Worm (Caenorhabditis elegans): ENCODE measurements around the gene Y43C5A.3.

Y43C5A.3 gene

DNA sequence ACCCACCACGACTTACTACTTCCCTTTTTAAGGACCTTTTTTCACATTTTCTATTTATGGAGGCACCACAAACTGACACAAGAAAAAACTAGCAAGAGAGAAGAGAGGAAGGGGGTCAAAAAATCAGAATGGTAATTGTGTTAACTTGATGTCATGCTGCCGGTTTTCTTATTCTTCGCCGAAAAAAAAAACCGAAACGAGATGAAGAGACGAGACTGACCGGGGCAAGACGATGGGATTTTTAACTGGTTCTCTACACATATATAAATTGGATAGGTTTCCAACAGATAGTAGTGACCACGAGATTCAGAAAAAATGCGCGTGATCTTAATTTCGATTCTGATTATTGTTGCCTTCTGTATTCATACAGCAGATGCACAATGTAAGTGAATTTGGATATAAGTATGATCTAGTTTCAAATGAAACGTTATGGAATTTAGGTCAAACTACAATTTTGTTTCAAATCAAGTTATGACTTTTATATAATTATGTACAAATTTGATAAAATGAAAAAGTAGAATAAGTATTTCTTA, at the start of gene Y43C5A.3:
Y43C5A.3 (plus strand) TSS at position 256 of the 533 bp plus-strand sequence.
- TF ChIP-seq unc-62 (GFP tag; optimal IDR thresholded peaks at IDR 0.05): no peak

DNA sequence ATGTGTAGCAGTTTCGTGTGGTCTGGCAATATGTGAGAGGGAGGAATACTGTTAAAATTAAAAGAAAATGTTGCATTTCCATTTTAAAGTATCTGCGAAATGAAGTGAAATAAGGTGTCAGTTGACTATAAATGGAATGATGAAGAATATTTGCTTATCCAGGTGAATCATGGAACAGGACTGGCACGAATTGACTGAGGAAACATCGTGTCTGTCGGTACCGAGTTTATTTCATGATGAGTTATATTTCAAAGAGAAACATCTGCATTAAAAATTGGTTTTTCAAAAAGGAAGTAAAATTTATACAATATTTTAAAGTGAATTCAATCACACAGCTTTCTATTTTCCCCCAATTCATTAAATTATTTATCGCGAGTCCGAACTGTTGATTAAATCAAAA, 46.3 kb upstream of the Y43C5A.3 start, which contains the start of gene F01G10.6:
F01G10.6 (minus strand) TSS at position 101 of the 400 bp plus-strand sequence.
- no peak for TF ChIP-seq unc-62 (GFP tag; optimal IDR thresholded peaks at IDR 0.05)

DNA sequence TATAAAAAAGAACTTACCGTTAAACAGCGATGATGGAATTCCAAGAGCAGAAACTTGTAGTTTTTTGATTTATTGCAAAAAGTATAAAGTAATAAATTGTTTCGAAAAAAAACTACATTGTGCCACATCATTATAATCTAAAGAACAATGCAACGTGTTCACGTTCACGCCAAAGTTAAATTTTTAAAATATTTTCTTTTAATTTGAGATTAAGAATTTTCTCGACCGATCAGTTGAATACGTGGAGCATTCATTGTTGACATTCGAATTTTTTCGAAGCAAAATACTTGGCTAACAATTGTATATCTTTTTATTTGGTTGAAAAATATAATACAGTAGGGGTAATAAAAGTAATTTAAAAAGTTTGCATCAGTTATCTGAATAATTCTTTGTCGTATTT, 42.9 kb upstream of the Y43C5A.3 start, which contains the start of gene F01G10.5:
F01G10.5 (minus strand) TSS at position 101 of the 400 bp plus-strand sequence.
- no peak for TF ChIP-seq unc-62 (GFP tag; optimal IDR thresholded peaks at IDR 0.05)

DNA sequence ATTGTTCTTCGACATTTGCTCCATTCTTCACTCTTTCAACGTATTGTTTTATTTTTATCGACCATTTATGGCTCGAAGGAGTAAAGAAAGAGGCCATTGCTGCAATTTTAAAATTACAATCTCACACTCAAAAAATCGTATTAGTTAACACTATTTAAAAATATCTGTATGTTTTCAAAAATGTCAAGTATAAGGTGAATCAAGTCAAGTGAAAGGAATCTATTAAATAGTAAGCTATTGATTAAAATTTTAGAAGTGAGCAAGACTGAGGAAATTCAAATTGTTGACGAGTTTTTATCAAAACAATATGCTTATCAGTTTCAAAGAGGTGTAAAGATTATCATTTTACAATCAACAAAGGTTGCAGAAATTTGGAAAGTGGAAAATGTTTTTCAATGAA, 41.4 kb upstream of the Y43C5A.3 start, which contains the start of gene F01G10.4:
F01G10.4 (minus strand) TSS at position 101 of the 400 bp plus-strand sequence.
- TF ChIP-seq unc-62 (GFP tag; optimal IDR thresholded peaks at IDR 0.05): no peak

DNA sequence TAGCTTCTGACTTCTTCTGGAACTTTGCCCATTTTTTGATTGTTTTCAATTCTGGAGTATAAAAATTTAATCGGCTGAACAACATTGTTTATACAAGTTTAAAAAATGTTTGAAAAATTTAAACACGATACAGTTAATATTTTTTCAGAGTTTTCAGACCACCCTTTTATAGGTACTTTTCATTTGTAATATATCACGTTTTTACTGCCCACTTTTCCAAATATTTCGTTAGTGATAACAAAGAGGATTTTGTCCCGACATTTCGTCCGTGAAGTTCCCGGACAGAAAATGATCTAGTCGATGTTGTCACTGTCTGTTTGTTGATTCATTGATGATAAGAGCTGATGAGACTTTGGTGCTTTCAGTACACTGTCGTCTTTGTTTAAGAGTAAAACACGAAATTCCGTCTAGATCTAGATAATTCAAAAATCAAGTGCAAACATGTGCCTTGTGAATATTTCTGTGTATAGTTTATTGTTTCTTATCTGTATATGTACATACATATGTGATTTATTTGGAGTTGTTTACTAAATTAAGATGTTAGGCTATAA, 38.5 kb upstream of the Y43C5A.3 start, which contains the start of gene ech-9:
ech-9 (minus strand) TSS at position 51 of the 551 bp plus-strand sequence.
- no peak for TF ChIP-seq unc-62 (GFP tag; optimal IDR thresholded peaks at IDR 0.05)

DNA sequence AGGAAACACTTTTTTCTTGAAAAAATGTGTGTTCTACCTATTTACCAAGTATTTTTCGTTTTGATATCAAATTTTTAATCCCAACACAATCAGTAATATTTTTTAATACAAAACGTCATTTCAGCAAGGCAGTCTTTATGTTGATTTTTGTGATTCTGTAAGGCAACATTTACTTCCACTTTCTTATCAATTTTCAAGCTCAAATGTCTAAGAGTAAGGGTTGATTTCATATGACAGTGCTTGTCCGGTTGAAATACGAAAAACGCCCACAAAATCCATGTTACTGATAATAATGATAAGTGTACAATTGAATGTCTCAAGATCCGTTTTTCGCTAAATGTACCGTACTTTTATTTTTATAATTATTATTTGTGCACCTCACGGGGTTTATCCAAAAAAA, 37.7 kb upstream of the Y43C5A.3 start:
- TF ChIP-seq unc-62 (GFP tag; optimal IDR thresholded peaks at IDR 0.05): no peak

DNA sequence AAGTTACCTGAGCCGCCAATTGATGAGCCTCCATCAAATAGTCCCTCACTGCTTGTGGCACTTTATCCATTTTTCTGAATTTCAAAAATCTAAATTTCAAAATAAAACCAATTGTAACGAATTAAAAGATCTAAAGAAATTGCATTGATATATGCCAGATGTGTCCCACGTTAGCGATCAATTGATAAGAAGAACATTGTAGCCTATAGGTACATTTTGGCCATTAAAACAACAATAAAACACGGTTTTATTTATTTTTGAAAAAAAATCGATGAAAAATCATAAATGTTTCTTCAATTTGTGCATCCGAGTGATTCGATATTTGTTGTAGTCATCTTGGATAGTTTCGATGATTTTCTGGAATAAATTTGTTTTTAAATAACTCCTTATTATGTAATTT, 34.8 kb upstream of the Y43C5A.3 start, which contains the start of gene ech-8:
ech-8 (minus strand) TSS at position 132 of the 400 bp plus-strand sequence.
- TF ChIP-seq unc-62 (GFP tag; optimal IDR thresholded peaks at IDR 0.05): no peak

DNA sequence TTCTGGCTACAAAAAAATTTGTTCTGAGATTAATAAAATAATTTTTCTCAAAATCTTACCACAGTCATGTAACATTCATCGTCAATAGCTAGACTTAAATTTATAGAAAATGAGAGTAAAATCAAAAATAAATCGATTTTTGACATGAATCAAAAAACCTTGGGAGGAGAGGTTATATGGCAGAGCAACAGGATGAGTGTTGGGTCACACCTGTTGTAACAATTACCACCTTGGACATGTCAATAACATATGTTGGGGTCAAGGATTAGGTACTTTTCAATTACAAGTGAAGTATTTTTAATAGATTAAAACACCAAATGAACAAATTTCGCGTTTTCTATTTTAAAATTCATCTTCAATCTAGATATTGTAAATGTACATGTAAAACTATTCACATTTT, 32.2 kb upstream of the Y43C5A.3 start, which contains the start of gene lipl-7:
lipl-7 (minus strand) TSS at position 165 of the 400 bp plus-strand sequence.
- no peak for TF ChIP-seq unc-62 (GFP tag; optimal IDR thresholded peaks at IDR 0.05)

DNA sequence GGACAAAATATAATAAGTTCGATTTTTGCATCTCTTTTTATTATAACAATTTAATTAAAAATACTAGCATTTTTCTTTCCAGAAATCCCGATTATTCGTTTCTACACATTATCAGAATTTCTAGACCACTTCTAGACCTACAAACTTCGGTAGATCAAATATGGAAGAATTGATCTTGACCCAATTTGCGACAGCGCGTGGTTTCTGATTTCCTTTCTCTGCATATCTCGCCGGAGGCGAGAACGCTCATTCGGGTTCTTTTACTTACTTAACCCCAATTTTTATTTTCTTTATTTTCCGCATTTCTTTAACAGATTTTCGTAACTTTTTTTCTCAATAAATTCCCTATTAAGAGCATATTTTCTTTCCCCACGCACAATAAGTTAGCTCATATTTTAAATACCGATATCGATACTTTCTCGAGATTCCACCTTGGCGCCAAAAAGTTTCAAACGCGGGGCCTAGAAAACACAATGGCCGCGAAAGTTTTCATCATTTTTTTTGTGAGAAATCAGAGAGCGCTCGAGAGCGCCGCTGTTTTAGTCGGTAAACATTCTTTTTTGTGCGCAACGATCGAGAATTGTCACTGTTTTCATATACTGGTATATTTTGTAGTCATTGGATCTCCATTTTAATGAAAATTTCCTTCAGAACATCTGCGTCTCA, 31.2 kb upstream of the Y43C5A.3 start:
- no peak for TF ChIP-seq unc-62 (GFP tag; optimal IDR thresholded peaks at IDR 0.05)

DNA sequence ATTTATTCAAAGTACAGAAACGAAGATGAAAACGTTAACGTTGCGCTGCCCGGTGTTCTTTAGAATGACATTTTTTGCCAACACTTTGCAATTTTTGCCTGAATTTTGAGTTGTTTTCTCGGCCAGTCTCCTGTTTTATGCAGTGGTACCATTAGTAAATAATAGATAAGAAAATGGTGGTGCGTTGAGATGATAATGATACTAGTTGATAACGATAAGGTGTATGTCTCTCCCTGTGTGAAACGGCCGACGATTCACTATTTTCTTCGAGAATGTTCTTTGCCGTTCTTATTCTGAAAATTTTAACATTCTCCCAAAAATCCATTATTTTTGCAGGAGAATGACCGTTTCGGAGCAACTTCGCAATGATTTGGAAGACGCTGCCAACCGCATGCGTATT, 30.6 kb upstream of the Y43C5A.3 start, which contains the start of gene tkt-1:
tkt-1 (plus strand) TSS at position 337 of the 400 bp plus-strand sequence.
- TF ChIP-seq unc-62 (GFP tag; optimal IDR thresholded peaks at IDR 0.05): no peak

DNA sequence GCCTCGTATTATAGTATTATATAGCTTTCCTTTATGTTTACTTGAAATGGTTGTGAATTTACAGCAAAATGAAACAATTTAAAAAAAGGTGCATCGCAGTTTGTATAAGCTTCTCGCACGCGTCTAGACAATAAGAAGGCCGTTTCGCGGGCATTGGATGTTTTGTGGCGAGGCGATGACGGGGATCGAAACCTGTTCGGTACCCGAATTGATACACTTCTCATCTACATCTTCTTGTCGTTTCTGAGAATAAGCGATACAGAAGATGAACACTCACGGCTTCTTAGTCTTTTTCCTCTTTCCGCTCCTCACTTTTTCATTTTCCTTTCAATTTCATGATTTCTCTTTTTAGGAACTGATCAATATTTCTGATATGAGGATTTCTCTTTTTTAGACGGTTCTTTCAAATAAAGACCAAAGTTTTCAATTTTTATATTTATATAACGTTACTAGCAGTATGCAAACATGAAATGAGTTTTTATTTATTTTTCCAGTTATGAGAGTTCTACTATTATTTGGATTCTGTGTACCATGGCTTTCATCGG, 28.1 kb upstream of the Y43C5A.3 start, which contains the start of gene F01G10.10:
F01G10.10 (plus strand) TSS at position 495 of the 545 bp plus-strand sequence.
- TF ChIP-seq unc-62 (GFP tag; optimal IDR thresholded peaks at IDR 0.05): no peak

DNA sequence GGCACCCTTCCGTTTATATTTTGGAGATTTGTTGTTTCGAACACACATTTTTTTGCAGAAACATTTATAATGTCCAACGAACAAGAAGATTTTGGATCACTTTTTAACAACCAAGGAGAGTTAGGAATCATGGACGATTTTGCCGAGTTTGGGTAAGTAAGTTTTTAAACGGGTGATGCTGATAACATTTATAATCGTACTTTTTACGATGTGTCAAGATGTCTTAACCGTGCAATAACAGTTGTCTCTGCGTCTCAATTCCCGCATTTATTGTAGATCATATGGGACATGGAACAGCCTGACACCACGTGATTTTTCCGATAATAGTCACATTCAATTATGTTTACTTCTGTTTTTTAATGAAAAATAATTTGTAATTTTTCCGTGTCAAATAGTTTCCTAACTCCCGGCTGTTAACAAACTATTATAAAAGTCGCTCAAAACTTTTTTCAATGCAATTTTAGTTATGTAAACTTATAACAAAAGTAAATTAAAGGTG, 23.2 kb upstream of the Y43C5A.3 start, which contains the start of gene daf-14:
daf-14 (plus strand) TSS at position 51 of the 499 bp plus-strand sequence.
- no peak for TF ChIP-seq unc-62 (GFP tag; optimal IDR thresholded peaks at IDR 0.05)

DNA sequence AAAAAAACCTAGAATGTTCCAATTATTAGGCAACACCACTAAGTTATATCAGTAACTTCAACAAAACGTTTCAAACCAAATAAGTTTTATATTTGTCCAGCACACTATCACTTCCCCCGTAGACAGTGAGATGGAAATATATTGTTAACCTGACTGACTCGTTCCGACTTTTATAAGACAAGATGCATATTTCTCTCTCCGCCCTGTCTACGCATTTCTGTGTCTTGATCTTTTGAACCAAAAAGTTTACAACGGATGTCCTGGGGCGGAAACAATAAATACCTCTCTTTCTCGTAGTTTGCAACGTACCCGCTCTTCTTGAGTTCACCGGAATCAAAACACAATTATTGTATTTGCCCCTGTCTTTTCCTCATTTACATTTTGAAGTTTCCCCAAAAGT, 22.6 kb upstream of the Y43C5A.3 start:
- no peak for TF ChIP-seq unc-62 (GFP tag; optimal IDR thresholded peaks at IDR 0.05)

DNA sequence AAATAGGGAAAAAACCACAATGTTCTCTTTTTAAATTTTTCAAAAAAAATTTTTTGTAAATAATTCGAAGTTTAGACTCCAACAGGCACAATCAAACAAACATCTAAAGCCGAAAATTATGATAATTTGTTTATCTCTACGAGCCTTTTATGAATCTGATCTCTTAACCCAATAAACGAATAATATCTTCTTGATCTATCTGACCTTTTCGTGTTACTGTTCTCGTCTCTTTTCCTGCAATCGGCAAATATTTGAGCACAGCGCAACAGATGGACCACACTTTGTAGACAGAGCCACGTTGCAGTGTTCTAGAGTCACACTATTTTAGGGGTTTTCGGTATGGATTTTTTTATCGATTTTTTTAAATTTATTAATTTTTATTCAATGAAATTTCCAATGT, 22.1 kb upstream of the Y43C5A.3 start:
- TF ChIP-seq unc-62 (GFP tag; optimal IDR thresholded peaks at IDR 0.05): no peak

DNA sequence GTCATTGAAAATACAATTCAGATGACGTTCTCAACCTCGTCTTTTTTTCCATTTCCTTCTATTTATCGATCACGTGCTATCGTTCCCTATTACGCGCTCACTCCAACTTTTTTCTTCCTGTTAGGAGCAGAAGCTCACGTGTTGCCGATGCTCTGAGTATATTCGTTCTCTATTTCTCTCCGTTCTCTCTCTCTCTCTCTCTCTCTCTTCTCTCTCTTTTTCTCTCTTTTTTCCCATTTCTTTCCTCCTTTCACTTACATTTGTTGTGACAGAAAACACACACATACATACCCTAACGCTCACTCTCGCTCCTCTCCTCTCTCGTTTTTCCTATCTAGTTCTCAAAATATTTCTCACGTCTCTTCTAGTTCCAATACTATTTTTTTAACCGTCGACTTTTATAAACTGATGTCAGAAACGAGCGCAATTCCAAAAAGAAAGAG, 21.5 kb upstream of the Y43C5A.3 start:
- no peak for TF ChIP-seq unc-62 (GFP tag; optimal IDR thresholded peaks at IDR 0.05)

Data from whole organism, dauer.